Worm (Caenorhabditis elegans) whole organism, late embryonic: ENCODE results near the gene spin-3.

Experiments
- C08G9.2 ChIP-seq: sonication (generic microtip); optimal IDR thresholded peaks from 2 replicates; lab custom pipeline; 2016; ENCODE audit warnings: mild to moderate bottlenecking, missing genetic modification characterization, moderate library complexity, missing compliant biosample characterization
- C38D4.7 ChIP-seq: fragments of 200-800 bp; sonication (Bioruptor generic); optimal IDR thresholded peaks from 2 replicates; lab custom pipeline; 2018; ENCODE audit warnings: mild to moderate bottlenecking, missing genetic modification characterization, moderate library complexity, missing compliant biosample characterization
- F13H6.1 ChIP-seq: sonication (generic microtip); optimal IDR thresholded peaks from 2 replicates; lab custom pipeline; 2016; ENCODE audit warnings: missing genetic modification characterization, missing compliant biosample characterization
- K09A11.1 ChIP-seq: sonication (generic microtip); optimal IDR thresholded peaks from 2 replicates; lab custom pipeline; 2017; ENCODE audit warnings: antibody characterized with exemption, mild to moderate bottlenecking, missing genetic modification characterization, missing compliant biosample characterization; ENCODE audit not compliant: insufficient read depth
- T23F11.4 ChIP-seq: fragments of 200-800 bp; sonication (Bioruptor generic); optimal IDR thresholded peaks from 2 replicates; lab custom pipeline; 2018; ENCODE audit warnings: mild to moderate bottlenecking, missing genetic modification characterization, missing compliant biosample characterization
- Y22D7AL.16 ChIP-seq: sonication (generic microtip); optimal IDR thresholded peaks from 2 replicates; lab custom pipeline; 2016; ENCODE audit warnings: missing genetic modification characterization, missing compliant biosample characterization
- ceh-14 ChIP-seq: sonication (generic microtip); optimal IDR thresholded peaks from 2 replicates; lab custom pipeline; 2016; ENCODE audit warnings: missing genotype, missing genetic modification characterization, missing compliant biosample characterization
- ceh-18 ChIP-seq: sonication (generic microtip); optimal IDR thresholded peaks from 2 replicates; lab custom pipeline; 2016; ENCODE audit warnings: missing genetic modification characterization, missing compliant biosample characterization
- ceh-19 ChIP-seq: fragments of 200-800 bp; sonication (Bioruptor generic); optimal IDR thresholded peaks from 2 replicates; lab custom pipeline; 2018; ENCODE audit warnings: mild to moderate bottlenecking, missing genetic modification characterization, missing compliant biosample characterization
- ceh-2 ChIP-seq: sonication (generic microtip); optimal IDR thresholded peaks from 2 replicates; lab custom pipeline; 2016; ENCODE audit warnings: missing genotype, missing genetic modification characterization, missing compliant biosample characterization
- ceh-22 ChIP-seq: sonication (generic microtip); optimal IDR thresholded peaks from 2 replicates; lab custom pipeline; 2017; ENCODE audit warnings: missing biosample characterization, missing genetic modification characterization
- ceh-24 ChIP-seq: sonication (generic microtip); optimal IDR thresholded peaks from 2 replicates; lab custom pipeline; 2016; ENCODE audit warnings: mild to moderate bottlenecking, missing genetic modification characterization, missing compliant biosample characterization
- ceh-30 ChIP-seq: fragments of 150-350 bp; optimal IDR thresholded peaks from 2 replicates; lab custom pipeline; 2014; ENCODE audit warnings: missing biosample characterization, missing genetic modification characterization
- ceh-48 ChIP-seq: sonication (generic microtip); optimal IDR thresholded peaks from 2 replicates; lab custom pipeline; 2016; ENCODE audit warnings: missing genetic modification characterization, inconsistent platforms, missing compliant biosample characterization
- dve-1 ChIP-seq: sonication (generic microtip); optimal IDR thresholded peaks from 2 replicates; lab custom pipeline; 2017; ENCODE audit warnings: antibody characterized with exemption, mild to moderate bottlenecking, missing genetic modification characterization, missing compliant biosample characterization
- elt-2 ChIP-seq: sonication (generic microtip); optimal IDR thresholded peaks from 2 replicates; lab custom pipeline; 2016; ENCODE audit warnings: missing genetic modification reagents, missing genetic modification characterization, missing compliant biosample characterization
- elt-4 ChIP-seq: sonication (generic microtip); optimal IDR thresholded peaks from 2 replicates; lab custom pipeline; 2016; ENCODE audit warnings: missing genetic modification characterization, missing compliant biosample characterization
- ets-4 ChIP-seq: sonication (generic microtip); optimal IDR thresholded peaks from 2 replicates; lab custom pipeline; 2016; ENCODE audit warnings: missing genetic modification characterization, missing compliant biosample characterization
- eyg-1 ChIP-seq: sonication (generic microtip); optimal IDR thresholded peaks from 2 replicates; lab custom pipeline; 2016; ENCODE audit warnings: missing genotype, missing genetic modification characterization, missing compliant biosample characterization
- fax-1 ChIP-seq: sonication (generic microtip); optimal IDR thresholded peaks from 2 replicates; lab custom pipeline; 2016; ENCODE audit warnings: missing genotype, missing genetic modification characterization, missing compliant biosample characterization
- fkh-10 ChIP-seq: fragments of 150-350 bp; optimal IDR thresholded peaks from 2 replicates; lab custom pipeline; 2014; ENCODE audit warnings: missing biosample characterization, missing genetic modification reagents, missing genetic modification characterization
- fkh-6 ChIP-seq: sonication (generic microtip); optimal IDR thresholded peaks from 2 replicates; lab custom pipeline; 2016; ENCODE audit warnings: missing genetic modification characterization, missing compliant biosample characterization
- hlh-15 ChIP-seq: sonication (generic microtip); optimal IDR thresholded peaks from 2 replicates; lab custom pipeline; 2016; ENCODE audit warnings: missing genetic modification characterization, missing compliant biosample characterization
- hlh-30 ChIP-seq: sonication (generic microtip); optimal IDR thresholded peaks from 2 replicates; lab custom pipeline; 2017; ENCODE audit warnings: antibody characterized with exemption, missing genetic modification characterization, missing compliant biosample characterization; ENCODE audit not compliant: insufficient read depth
- hlh-6 ChIP-seq: sonication (generic microtip); optimal IDR thresholded peaks from 2 replicates; lab custom pipeline; 2016; ENCODE audit warnings: missing genotype, missing genetic modification characterization, missing compliant biosample characterization
- hlh-8 ChIP-seq: sonication (generic microtip); optimal IDR thresholded peaks from 2 replicates; lab custom pipeline; 2016; ENCODE audit warnings: missing genotype, missing genetic modification characterization, missing compliant biosample characterization
- madf-2 ChIP-seq: sonication (generic microtip); optimal IDR thresholded peaks from 2 replicates; lab custom pipeline; 2017; ENCODE audit warnings: missing genetic modification characterization, missing compliant biosample characterization
- nfya-1 ChIP-seq: sonication (generic microtip); optimal IDR thresholded peaks from 2 replicates; lab custom pipeline; 2017; ENCODE audit warnings: missing genetic modification characterization, mild to moderate bottlenecking, missing compliant biosample characterization, antibody characterized with exemption, moderate library complexity
- nhr-11 ChIP-seq: fragments of 150-350 bp; optimal IDR thresholded peaks from 2 replicates; lab custom pipeline; 2014; ENCODE audit warnings: missing biosample characterization, missing genetic modification characterization
- npax-4 ChIP-seq: sonication (generic microtip); optimal IDR thresholded peaks from 2 replicates; lab custom pipeline; 2016; ENCODE audit warnings: missing genetic modification characterization, missing compliant biosample characterization
- odd-2 ChIP-seq: sonication (generic microtip); optimal IDR thresholded peaks from 2 replicates; lab custom pipeline; 2017; ENCODE audit warnings: antibody characterized with exemption, mild to moderate bottlenecking, missing genetic modification characterization, missing compliant biosample characterization
- pag-3 ChIP-seq: sonication (generic microtip); optimal IDR thresholded peaks from 2 replicates; lab custom pipeline; 2016; ENCODE audit warnings: missing compliant biosample characterization, missing genetic modification characterization, borderline replicate concordance
- pqm-1 ChIP-seq: sonication (generic microtip); optimal IDR thresholded peaks from 2 replicates; lab custom pipeline; 2016; ENCODE audit warnings: missing genetic modification characterization, missing compliant biosample characterization
- rnt-1 ChIP-seq: sonication (generic microtip); optimal IDR thresholded peaks from 2 replicates; lab custom pipeline; 2016; ENCODE audit warnings: missing genetic modification characterization, missing compliant biosample characterization
- sdc-2 ChIP-seq: sonication (generic microtip); optimal IDR thresholded peaks from 2 replicates; lab custom pipeline; 2016; ENCODE audit warnings: missing genotype, missing genetic modification characterization, missing compliant biosample characterization
- sox-4 ChIP-seq: sonication (generic microtip); optimal IDR thresholded peaks from 2 replicates; lab custom pipeline; 2017; ENCODE audit warnings: mild to moderate bottlenecking, missing genetic modification characterization, inconsistent platforms, missing compliant biosample characterization
- syd-9 ChIP-seq: sonication (generic microtip); optimal IDR thresholded peaks from 2 replicates; lab custom pipeline; 2016; ENCODE audit warnings: mild to moderate bottlenecking, missing genetic modification characterization, moderate library complexity, missing compliant biosample characterization
- tbx-2 ChIP-seq: sonication (generic microtip); optimal IDR thresholded peaks from 2 replicates; lab custom pipeline; 2016; ENCODE audit warnings: missing genetic modification characterization, missing compliant biosample characterization
- ttx-3 ChIP-seq: sonication (generic microtip); optimal IDR thresholded peaks from 2 replicates; lab custom pipeline; 2016; ENCODE audit warnings: missing genetic modification reagents, missing genetic modification characterization, missing compliant biosample characterization
- unc-55 ChIP-seq: sonication (generic microtip); optimal IDR thresholded peaks from 2 replicates; lab custom pipeline; 2017; ENCODE audit warnings: missing biosample characterization, missing genetic modification reagents, missing genetic modification characterization
- unc-86 ChIP-seq: sonication (generic microtip); optimal IDR thresholded peaks from 2 replicates; lab custom pipeline; 2016; ENCODE audit warnings: missing genetic modification characterization, missing compliant biosample characterization
- zip-5 ChIP-seq: sonication (generic microtip); optimal IDR thresholded peaks from 2 replicates; lab custom pipeline; 2016; ENCODE audit warnings: missing genetic modification characterization, missing compliant biosample characterization

Gene spin-3

ce11 chrX:13144975-13145618 is 15.0 kb downstream of the spin-3 start (continued):
- TF ChIP-seq K09A11.1 (tag; lab: Kevin White, UChicago) (no peak), ceh-2 (tag; lab: Kevin White, UChicago) (peak; percentile 61), nhr-11 (tag; lab: Kevin White, UChicago) (no peak), hlh-15 (no peak), elt-2 (tag; lab: Kevin White, UChicago) (no peak), elt-4 (tag; lab: Kevin White, UChicago) (no peak), ceh-24 (tag; lab: Kevin White, UChicago) (no peak), fkh-10 (GFP tag; lab: Kevin White, UChicago) (no peak), dve-1 (tag; lab: Kevin White, UChicago) (peak; percentile 82), nfya-1 (tag; lab: Kevin White, UChicago) (peak; percentile 93), sdc-2 (tag; lab: Kevin White, UChicago) (peak; percentile 77), pqm-1 (tag; lab: Kevin White, UChicago) (peak; percentile 19), ceh-14 (tag; lab: Kevin White, UChicago) (peak; percentile 78), T23F11.4 (GFP tag; lab: Kevin White, UChicago) (no peak), madf-2 (tag; lab: Kevin White, UChicago) (peak; percentile 36), zip-5 (tag; lab: Kevin White, UChicago) (no peak), unc-55 (peak; percentile 97), hlh-8 (peak; percentile 68), ceh-19 (GFP tag; lab: Kevin White, UChicago) (peak; percentile 61), C08G9.2 (tag; lab: Kevin White, UChicago) (peak; percentile 67), eyg-1 (tag; lab: Kevin White, UChicago) (peak; percentile 63), ceh-48 (tag; lab: Kevin White, UChicago) (peak; percentile 83), hlh-6 (tag; lab: Kevin White, UChicago) (peak; percentile 71), ceh-18 (tag; lab: Kevin White, UChicago) (peak; percentile 97), npax-4 (tag; lab: Kevin White, UChicago) (no peak), fkh-6 (tag; lab: Kevin White, UChicago) (peak; percentile 27), fax-1 (peak; percentile 26), odd-2 (tag; lab: Kevin White, UChicago) (no peak), sox-4 (tag; lab: Kevin White, UChicago) (no peak), tbx-2 (tag; lab: Kevin White, UChicago) (peak; percentile 93), unc-86 (no peak), ceh-30 (tag; lab: Kevin White, UChicago) (no peak), syd-9 (peak; percentile 80), C38D4.7 (GFP tag; lab: Kevin White, UChicago) (peak; percentile 17), pag-3 (tag; lab: Kevin White, UChicago) (peak; percentile 63), rnt-1 (tag; lab: Kevin White, UChicago) (peak; percentile 93), ceh-22 (peak; percentile 92), F13H6.1 (tag; lab: Kevin White, UChicago) (peak; percentile 78), hlh-30 (tag; lab: Kevin White, UChicago) (peak; percentile 99), ttx-3 (tag; lab: Kevin White, UChicago) (peak; percentile 27), ets-4 (peak; percentile 79), Y22D7AL.16 (tag; lab: Kevin White, UChicago) (no peak)
